Worm (Caenorhabditis elegans): ENCODE data around the gene swt-4.

DNA sequence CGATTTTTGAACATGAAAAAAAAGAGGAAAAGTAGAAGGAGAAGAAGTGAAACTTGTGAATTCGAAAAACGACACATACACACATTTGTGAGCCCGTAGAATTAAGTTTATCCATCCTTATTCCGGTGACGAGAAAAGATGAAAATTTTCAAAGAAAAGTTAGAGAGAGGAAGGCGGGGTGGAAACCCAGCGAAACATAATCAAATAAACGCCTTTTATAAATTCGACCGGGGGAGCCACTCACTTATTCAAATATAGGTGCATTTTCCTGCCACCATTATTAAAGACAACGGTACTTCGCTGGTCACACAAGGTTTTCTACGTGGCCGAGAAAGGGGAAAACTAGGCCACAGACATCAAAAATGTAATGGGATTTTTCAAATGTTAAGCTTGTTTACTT lies 45.5 kb downstream of the swt-4 start:
- TF ChIP-seq ama-1 (optimal IDR thresholded peaks at IDR 0.05) (no peak), sea-1 (GFP tag; conservative IDR thresholded peaks at IDR 0.05) (no peak), scrt-1 (GFP tag; IDR thresholded peaks at IDR 0.05) (no peak), tbx-37 (GFP tag; conservative IDR thresholded peaks at IDR 0.05) (0 out of 2 replicates have a peak, but pooled peaks have one; percentile 12), ceh-36 (tag; optimal IDR thresholded peaks at IDR 0.05) (no peak), hmbx-1 (tag; optimal IDR thresholded peaks at IDR 0.05) (no peak), flt-1 (GFP tag; IDR thresholded peaks at IDR 0.05) (no peak)

All from whole organism, early embryonic.